Worm (Caenorhabditis elegans): Measurements from ENCODE around the gene K08E7.4.
A peak's percentile ranks its signal among the peaks of the same experiment; 100 is the strongest.

The K08E7.4 gene

DNA sequence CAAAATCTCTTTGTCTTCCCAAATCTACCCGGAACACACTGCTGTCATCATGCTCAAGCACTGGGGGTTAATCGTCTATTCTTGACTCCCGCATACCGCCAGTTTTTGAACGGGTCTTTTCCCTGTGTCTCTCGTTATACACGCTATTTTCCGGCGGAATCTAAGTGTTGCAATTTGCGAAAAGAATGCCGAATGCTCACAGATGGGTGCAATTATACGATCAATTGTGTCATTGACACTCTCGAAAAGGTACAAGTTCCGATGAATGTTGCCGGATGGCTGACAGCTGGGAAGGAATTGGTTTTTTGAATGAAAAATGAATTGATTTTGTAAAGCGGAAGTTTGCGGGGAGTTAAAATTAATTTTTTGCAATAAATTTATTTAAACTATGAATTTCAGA lies 19.0 kb downstream of the K08E7.4 start:
- TF ChIP-seq nhr-237 (tag; optimal IDR thresholded peaks at IDR 0.05) (no peak), nhr-25 (tag; optimal IDR thresholded peaks at IDR 0.05) (no peak), tbx-2 (tag; optimal IDR thresholded peaks at IDR 0.05) (no peak), pha-4 (tag; optimal IDR thresholded peaks at IDR 0.05) (no peak), unc-62 (GFP tag; optimal IDR thresholded peaks at IDR 0.05) (no peak), ceh-16 (tag; optimal IDR thresholded peaks at IDR 0.05) (no peak), ama-1 (optimal IDR thresholded peaks at IDR 0.05) (no peak), egl-27 (tag; optimal IDR thresholded peaks at IDR 0.05) (no peak), ztf-11 (tag; optimal IDR thresholded peaks at IDR 0.05) (no peak)

DNA sequence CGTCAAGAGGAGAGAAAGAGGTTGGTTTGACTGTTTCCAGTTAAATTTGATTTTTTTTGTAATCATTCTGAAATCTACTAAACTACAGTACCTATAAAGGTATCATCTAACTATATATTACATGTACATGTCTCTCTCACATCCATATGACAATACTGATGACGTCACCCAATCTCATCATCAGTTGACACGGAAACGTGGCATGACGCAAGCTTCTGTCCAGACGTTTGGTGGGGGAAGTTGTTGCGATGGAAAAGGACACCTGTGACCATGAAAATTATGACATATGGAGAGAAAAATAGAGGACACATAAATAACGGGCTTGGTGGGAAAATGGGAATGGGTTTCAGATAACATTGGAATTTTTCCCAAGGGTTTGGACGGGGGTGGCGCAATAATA lies 21.9 kb downstream of the K08E7.4 start:
- TF ChIP-seq nhr-77 (tag; optimal IDR thresholded peaks at IDR 0.05) (no peak), mdl-1 (tag; optimal IDR thresholded peaks at IDR 0.05) (no peak), nfya-1 (tag; optimal IDR thresholded peaks at IDR 0.05; ENCODE audit: insufficient read depth) (no peak), skn-1 (tag; optimal IDR thresholded peaks at IDR 0.05) (no peak), lsy-12 (tag; optimal IDR thresholded peaks at IDR 0.05) (no peak), nhr-11 (tag; optimal IDR thresholded peaks at IDR 0.05) (no peak), elt-2 (tag; optimal IDR thresholded peaks at IDR 0.05) (no peak), zag-1 (tag; optimal IDR thresholded peaks at IDR 0.05) (no peak), ama-1 (optimal IDR thresholded peaks at IDR 0.05) (no peak), tbx-2 (tag; optimal IDR thresholded peaks at IDR 0.05) (no peak), nhr-28 (tag; optimal IDR thresholded peaks at IDR 0.05) (no peak), nhr-23 (tag; optimal IDR thresholded peaks at IDR 0.05) (no peak), pqm-1 (tag; optimal IDR thresholded peaks at IDR 0.05) (no peak), aly-2 (tag; optimal IDR thresholded peaks at IDR 0.05) (no peak), nhr-25 (tag; optimal IDR thresholded peaks at IDR 0.05) (no peak), unc-62 (GFP tag; optimal IDR thresholded peaks at IDR 0.05) (no peak), ceh-82 (tag; optimal IDR thresholded peaks at IDR 0.05) (no peak), unc-39 (tag; optimal IDR thresholded peaks at IDR 0.05) (no peak), nhr-43 (tag; optimal IDR thresholded peaks at IDR 0.05; ENCODE audit: poor library complexity, severe bottlenecking) (no peak), fkh-10 (GFP tag; optimal IDR thresholded peaks at IDR 0.05) (no peak)

DNA sequence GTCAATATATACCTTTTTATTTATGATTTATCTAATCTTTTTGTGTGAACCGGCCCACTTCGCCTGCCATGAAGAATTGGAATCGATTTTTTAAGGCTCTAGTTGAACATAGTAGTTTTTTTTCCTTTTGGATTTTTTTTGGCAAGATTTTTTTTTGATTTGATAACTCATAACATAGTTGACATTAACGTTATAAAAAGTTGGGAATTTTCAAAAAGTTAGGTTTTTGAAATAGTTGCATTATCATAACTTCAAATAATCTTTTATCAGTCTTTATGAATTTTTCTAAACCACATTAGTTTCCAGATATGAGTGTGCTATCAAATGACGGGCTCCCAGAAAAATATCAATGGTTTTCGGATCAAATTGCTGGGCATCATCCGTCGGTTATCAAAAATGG lies 23.1 kb downstream of the K08E7.4 start, which contains the start of gene ipmk-1:
Gene ipmk-1 (plus strand): TSS at position 301 of the 400 bp plus-strand sequence.
- no peak for TF ChIP-seq ZK546.5 (tag; optimal IDR thresholded peaks at IDR 0.05)
- TF ChIP-seq fkh-2 (tag; optimal IDR thresholded peaks at IDR 0.05), result no peak
- no peak for TF ChIP-seq lsy-12 (tag; optimal IDR thresholded peaks at IDR 0.05)

DNA sequence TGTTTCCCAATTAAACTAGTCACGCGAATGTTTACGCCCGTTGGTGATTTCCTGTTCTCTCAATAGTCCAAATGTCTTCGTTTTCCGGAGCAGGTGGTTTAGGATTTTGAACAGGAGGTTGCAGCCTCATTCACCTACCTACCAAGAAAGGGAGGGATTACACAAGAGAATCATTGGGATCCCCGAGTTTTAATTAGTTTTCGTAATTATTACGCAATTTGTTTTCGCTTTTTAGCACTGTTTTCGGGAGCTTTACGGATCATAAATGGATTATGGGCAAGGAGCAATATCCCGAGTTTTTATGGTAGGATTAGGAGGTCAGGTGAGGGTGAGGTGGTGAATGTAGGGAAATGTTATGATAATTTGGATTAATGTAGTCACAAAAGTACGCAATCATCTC lies 25.0 kb downstream of the K08E7.4 start:
- TF ChIP-seq lin-39 (tag; optimal IDR thresholded peaks at IDR 0.05) (no peak), nhr-43 (tag; optimal IDR thresholded peaks at IDR 0.05; ENCODE audit: poor library complexity, severe bottlenecking) (no peak), fkh-2 (tag; optimal IDR thresholded peaks at IDR 0.05) (no peak), nhr-76 (tag; optimal IDR thresholded peaks at IDR 0.05) (no peak), eor-1 (tag; optimal IDR thresholded peaks at IDR 0.05) (no peak), unc-62 (GFP tag; optimal IDR thresholded peaks at IDR 0.05) (no peak), skn-1 (tag; optimal IDR thresholded peaks at IDR 0.05) (no peak), zag-1 (tag; optimal IDR thresholded peaks at IDR 0.05) (no peak), fkh-10 (GFP tag; optimal IDR thresholded peaks at IDR 0.05) (no peak), tbx-2 (tag; optimal IDR thresholded peaks at IDR 0.05) (no peak), elt-1 (tag; optimal IDR thresholded peaks at IDR 0.05) (no peak), pha-4 (tag; optimal IDR thresholded peaks at IDR 0.05) (no peak), mdl-1 (tag; optimal IDR thresholded peaks at IDR 0.05) (no peak), pqm-1 (tag; optimal IDR thresholded peaks at IDR 0.05) (no peak), sea-2 (GFP tag; optimal IDR thresholded peaks at IDR 0.05) (no peak), aly-2 (tag; optimal IDR thresholded peaks at IDR 0.05) (no peak), ama-1 (optimal IDR thresholded peaks at IDR 0.05) (no peak)

DNA sequence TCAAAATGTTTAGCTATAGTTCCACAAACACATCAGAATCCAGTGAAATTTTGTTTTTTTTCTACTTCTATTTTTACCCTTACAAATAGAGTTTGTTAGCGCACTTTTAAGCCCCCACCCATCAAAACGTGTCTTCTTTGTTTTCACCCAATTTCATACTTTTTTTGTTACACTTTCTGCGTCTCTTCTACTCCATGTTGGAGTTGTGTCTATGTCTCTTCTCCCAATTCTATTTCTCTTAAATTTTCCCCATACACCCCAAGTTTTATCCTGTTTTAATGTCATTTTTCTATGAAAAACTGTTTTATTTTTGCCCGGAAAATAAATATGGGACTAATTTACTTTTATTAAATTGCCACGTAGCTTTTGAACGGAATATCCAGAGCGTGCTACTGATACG lies 25.6 kb downstream of the K08E7.4 start:
- peak; percentile 7 for TF ChIP-seq pha-4 (tag; optimal IDR thresholded peaks at IDR 0.05)
- no peak for TF ChIP-seq lin-39 (tag; optimal IDR thresholded peaks at IDR 0.05)

DNA sequence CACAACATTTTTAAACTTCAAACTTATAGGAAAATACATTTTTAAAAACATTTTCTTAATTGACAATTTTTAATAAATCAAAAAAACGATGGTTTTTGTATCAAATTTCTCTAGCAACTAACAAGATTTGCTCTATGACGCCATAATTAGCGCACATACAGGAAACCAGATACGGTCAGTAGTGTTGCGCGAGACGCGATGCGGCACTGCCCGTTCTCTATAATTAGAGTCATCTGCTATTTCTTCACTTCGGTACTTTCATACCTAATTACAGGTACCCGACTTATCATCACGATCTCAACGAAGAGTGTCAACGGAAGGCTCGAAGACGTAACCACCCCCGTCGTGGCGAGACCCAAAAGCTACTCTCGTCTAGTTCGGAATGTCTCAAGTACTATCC lies 26.3 kb downstream of the K08E7.4 start:
- no peak for TF ChIP-seq elt-3 (tag; optimal IDR thresholded peaks at IDR 0.05)
- no peak for TF ChIP-seq tbx-2 (tag; optimal IDR thresholded peaks at IDR 0.05)
- no peak for TF ChIP-seq ceh-9 (tag; optimal IDR thresholded peaks at IDR 0.05)
- TF ChIP-seq mml-1 (tag; optimal IDR thresholded peaks at IDR 0.05), result no peak
- no peak for TF ChIP-seq mdl-1 (tag; optimal IDR thresholded peaks at IDR 0.05)
- no peak for TF ChIP-seq R02D3.7 (tag; optimal IDR thresholded peaks at IDR 0.05)
- no peak for TF ChIP-seq ceh-28 (tag; optimal IDR thresholded peaks at IDR 0.05)
- TF ChIP-seq nhr-77 (tag; optimal IDR thresholded peaks at IDR 0.05), result no peak
- TF ChIP-seq egl-5 (tag; optimal IDR thresholded peaks at IDR 0.05), result no peak
- TF ChIP-seq ceh-82 (tag; optimal IDR thresholded peaks at IDR 0.05), result no peak
- TF ChIP-seq nfya-1 (tag; optimal IDR thresholded peaks at IDR 0.05; ENCODE audit: insufficient read depth), result no peak
- TF ChIP-seq ztf-11 (tag; optimal IDR thresholded peaks at IDR 0.05), result no peak
- no peak for TF ChIP-seq ZK546.5 (tag; optimal IDR thresholded peaks at IDR 0.05)

All from whole organism, L3 larva.